Fruit fly (Drosophila melanogaster): ENCODE results near the gene CG42481.

The CG42481 gene

DNA sequence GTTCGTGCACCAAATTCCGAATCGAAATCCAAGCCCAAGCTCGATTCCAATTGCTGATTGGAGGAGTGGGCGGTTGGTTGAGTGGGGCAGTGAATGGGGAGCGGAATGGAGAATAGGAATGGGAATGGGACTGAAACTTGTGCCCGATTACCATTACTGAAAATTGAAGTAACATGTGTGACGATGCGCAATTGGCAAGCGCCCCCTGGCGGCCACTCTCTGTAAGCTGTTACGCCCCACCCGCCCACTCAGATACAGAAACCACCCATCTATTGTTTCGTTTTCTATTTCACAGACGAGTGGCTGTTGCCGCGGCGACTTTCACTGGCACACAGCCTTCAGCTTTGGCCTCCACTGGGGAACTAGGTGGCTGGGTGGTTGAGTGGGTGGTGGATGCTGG lies 27.5 kb downstream of the CG42481 start:
- TF ChIP-seq CTCF (GFP tag; optimal IDR thresholded peaks at IDR 0.05) (peak; percentile 87), CG8359 (GFP tag; optimal IDR thresholded peaks at IDR 0.05; ENCODE audit: borderline replicate concordance) (no peak), abd-A (tag; optimal IDR thresholded peaks at IDR 0.05) (peak; percentile 22), Usf (GFP tag; optimal IDR thresholded peaks at IDR 0.05) (no peak), CG11456 (GFP tag; IDR thresholded peaks at IDR 0.05) (0 out of 3 replicates have a peak, but pooled peaks have one; percentile 44), CG5953 (GFP tag; IDR thresholded peaks at IDR 0.05) (no peak), CG12391 (tag; optimal IDR thresholded peaks at IDR 0.05) (no peak), inv (GFP tag; IDR thresholded peaks at IDR 0.05; ENCODE audit: partially characterized antibody) (0 out of 2 replicates have a peak, but pooled peaks have one; percentile 14), CG32532 (GFP tag; IDR thresholded peaks at IDR 0.05) (0 out of 2 replicates have a peak, but pooled peaks have one; percentile 9)

- TF ChIP-seq Dp (GFP tag; optimal IDR thresholded peaks at IDR 0.05) (no peak), CG32767 (GFP tag; IDR thresholded peaks at IDR 0.05) (no peak), ab (GFP tag; optimal IDR thresholded peaks at IDR 0.05) (no peak), CG15514 (GFP tag; optimal IDR thresholded peaks at IDR 0.05) (no peak)
These were observed 30.9 kb downstream of the CG42481 start for dm6 chr3L:13267893-13268292.

dm6 chr3L:13267254-13267653 lies 31.6 kb downstream of the CG42481 start:
- TF ChIP-seq CG3163 (GFP tag; optimal IDR thresholded peaks at IDR 0.05) (no peak), CG30020 (tag; optimal IDR thresholded peaks at IDR 0.05) (no peak), CG12391 (tag; optimal IDR thresholded peaks at IDR 0.05) (peak; percentile 13), Med (GFP tag) (peak; percentile 29), Pdp1 (GFP tag; optimal IDR thresholded peaks at IDR 0.05) (no peak), dm (GFP tag; optimal IDR thresholded peaks at IDR 0.05) (no peak), ara (GFP tag; IDR thresholded peaks at IDR 0.05) (no peak), sens (GFP tag) (peak; percentile 48), ERR (GFP tag; optimal IDR thresholded peaks at IDR 0.05) (no peak), nmo (GFP tag; optimal IDR thresholded peaks at IDR 0.05) (no peak), CG7556 (GFP tag; optimal IDR thresholded peaks at IDR 0.05) (no peak), CoRest (tag; optimal IDR thresholded peaks at IDR 0.05) (no peak), row (GFP tag; IDR thresholded peaks at IDR 0.05) (0 out of 3 replicates have a peak, but pooled peaks have one; percentile 10), CG17359 (tag; optimal IDR thresholded peaks at IDR 0.05) (peak; percentile 1), CG4820 (GFP tag; optimal IDR thresholded peaks at IDR 0.05) (no peak), CG15011 (GFP tag; optimal IDR thresholded peaks at IDR 0.05) (no peak), CG11093 (GFP tag; IDR thresholded peaks at IDR 0.05) (no peak), sug (tag; optimal IDR thresholded peaks at IDR 0.05) (no peak), Asciz (GFP tag; optimal IDR thresholded peaks at IDR 0.05) (no peak), Ets97D (GFP tag; optimal IDR thresholded peaks at IDR 0.05) (no peak), BEAF-32 (GFP tag; optimal IDR thresholded peaks at IDR 0.05) (no peak), tio (GFP tag; optimal IDR thresholded peaks at IDR 0.05) (no peak), Bteb2 (GFP tag; optimal IDR thresholded peaks at IDR 0.05) (no peak), CG6854 (GFP tag; optimal IDR thresholded peaks at IDR 0.05) (no peak), unpg (GFP tag; optimal IDR thresholded peaks at IDR 0.05) (peak; percentile 17), dimm (GFP tag; IDR thresholded peaks at IDR 0.05) (no peak), CG9609 (GFP tag; optimal IDR thresholded peaks at IDR 0.05) (no peak), sc (optimal IDR thresholded peaks at IDR 0.05) (no peak), sc (GFP tag; optimal IDR thresholded peaks at IDR 0.05) (no peak), ash1 (GFP tag; optimal IDR thresholded peaks at IDR 0.05) (no peak), ro (GFP tag; IDR thresholded peaks at IDR 0.05) (no peak), cwo (GFP tag; optimal IDR thresholded peaks at IDR 0.05) (no peak), CG9876 (GFP tag; optimal IDR thresholded peaks at IDR 0.05) (no peak), Dfd (GFP tag; optimal IDR thresholded peaks at IDR 0.05) (no peak), ATbp (GFP tag; optimal IDR thresholded peaks at IDR 0.05) (no peak), scrt (GFP tag; optimal IDR thresholded peaks at IDR 0.05) (no peak), peb (GFP tag; IDR thresholded peaks at IDR 0.05) (no peak)
